Fruit fly (Drosophila melanogaster): ENCODE measurements around the gene CG2200.

CG2200 gene

DNA sequence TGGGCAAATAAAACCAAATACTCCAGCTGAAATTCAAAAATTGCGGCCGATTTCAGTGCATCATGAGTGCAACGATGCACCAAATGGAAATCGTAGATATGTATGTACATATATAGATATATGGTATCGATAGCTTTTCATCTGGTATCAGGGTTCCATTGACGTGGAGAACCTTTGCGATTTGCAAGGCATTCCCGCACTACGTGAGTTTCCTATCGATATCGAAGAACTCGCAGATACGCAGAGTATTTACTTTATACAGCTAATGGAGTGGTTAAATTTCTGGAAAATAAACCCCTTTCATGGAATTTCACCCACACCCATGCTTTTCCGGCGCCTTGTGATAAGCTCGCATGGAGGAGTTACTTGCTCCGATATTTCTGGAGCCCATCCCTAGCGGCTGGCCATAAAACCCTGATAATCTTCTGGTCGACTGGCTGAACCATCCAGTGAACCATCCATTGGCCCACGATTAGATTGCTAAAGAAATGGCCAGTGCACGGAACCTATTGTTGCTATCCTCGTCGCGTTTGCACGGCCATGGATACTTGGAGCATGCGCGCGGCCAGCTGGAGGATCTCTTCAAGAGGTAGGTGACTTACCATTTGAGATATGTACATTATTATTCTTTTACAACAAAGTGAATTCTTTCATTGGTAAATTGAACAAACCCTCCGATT lies at the start of gene CG2200:
TSS of gene CG2200 (plus strand) at position 215 of the 680 bp plus-strand sequence.
- TF ChIP-seq Hnf4 (GFP tag; optimal IDR thresholded peaks at IDR 0.05) = peak; percentile 81
- peak; percentile 73 for TF ChIP-seq HLH106 (tag; optimal IDR thresholded peaks at IDR 0.05)
- TF ChIP-seq usp (GFP tag; optimal IDR thresholded peaks at IDR 0.05) = no peak
- peak; percentile 54 for TF ChIP-seq CG9705 (GFP tag; optimal IDR thresholded peaks at IDR 0.05)
- TF ChIP-seq Rel (GFP tag; optimal IDR thresholded peaks at IDR 0.05) = no peak
- peak; percentile 42 for TF ChIP-seq Rel (tag; optimal IDR thresholded peaks at IDR 0.05)
- TF ChIP-seq Myc (optimal IDR thresholded peaks at IDR 0.05) = no peak
- peak; percentile 75 for TF ChIP-seq br (GFP tag; optimal IDR thresholded peaks at IDR 0.05)
- peak; percentile 63 for TF ChIP-seq psq (GFP tag; optimal IDR thresholded peaks at IDR 0.05)
- TF ChIP-seq Dif (GFP tag; optimal IDR thresholded peaks at IDR 0.05; ENCODE audit: partially characterized antibody) = no peak
- TF ChIP-seq pan (optimal IDR thresholded peaks at IDR 0.05) = no peak
- TF ChIP-seq Mio (GFP tag; optimal IDR thresholded peaks at IDR 0.05) = no peak
- peak; percentile 71 for TF ChIP-seq Sp1 (GFP tag; optimal IDR thresholded peaks at IDR 0.05)
- peak; percentile 90 for TF ChIP-seq fru (GFP tag; optimal IDR thresholded peaks at IDR 0.05)
- TF ChIP-seq Abd-B (GFP tag; optimal IDR thresholded peaks at IDR 0.05) = no peak
- peak; percentile 61 for TF ChIP-seq OdsH (GFP tag; optimal IDR thresholded peaks at IDR 0.05)
- no peak for TF ChIP-seq CrebA (GFP tag; optimal IDR thresholded peaks at IDR 0.05; ENCODE audit: borderline replicate concordance)
- no peak for TF ChIP-seq jim (GFP tag; optimal IDR thresholded peaks at IDR 0.05)
- no peak for TF ChIP-seq Hr78 (GFP tag; optimal IDR thresholded peaks at IDR 0.05)
- TF ChIP-seq CG32264 (GFP tag; optimal IDR thresholded peaks at IDR 0.05) = peak; percentile 35
- TF ChIP-seq brk (GFP tag; optimal IDR thresholded peaks at IDR 0.05) = peak; percentile 51
- TF ChIP-seq ey (GFP tag; optimal IDR thresholded peaks at IDR 0.05) = peak; percentile 76
- no peak for TF ChIP-seq lola (GFP tag; optimal IDR thresholded peaks at IDR 0.05)
- TF ChIP-seq sage (GFP tag; optimal IDR thresholded peaks at IDR 0.05) = peak; percentile 42
- no peak for TF ChIP-seq sv (GFP tag; optimal IDR thresholded peaks at IDR 0.05)
- TF ChIP-seq GATAd (GFP tag; optimal IDR thresholded peaks at IDR 0.05) = peak; percentile 39
- TF ChIP-seq N (GFP tag; optimal IDR thresholded peaks at IDR 0.05) = no peak
- TF ChIP-seq woc (GFP tag; optimal IDR thresholded peaks at IDR 0.05) = peak; percentile 48
- no peak for TF ChIP-seq Dfd (GFP tag; optimal IDR thresholded peaks at IDR 0.05)
- TF ChIP-seq dl (GFP tag; optimal IDR thresholded peaks at IDR 0.05; ENCODE audit: insufficient read depth in 1 of 2, partially characterized antibody in 2 of 2) = no peak
- TF ChIP-seq Jra (GFP tag; optimal IDR thresholded peaks at IDR 0.05) = peak; percentile 76
- peak; percentile 82 for TF ChIP-seq h (GFP tag; optimal IDR thresholded peaks at IDR 0.05)
- peak; percentile 30 for TF ChIP-seq dmrt93B (GFP tag; optimal IDR thresholded peaks at IDR 0.05)
- no peak for TF ChIP-seq dsf (GFP tag; optimal IDR thresholded peaks at IDR 0.05; ENCODE audit: borderline replicate concordance)
- no peak for TF ChIP-seq tai (GFP tag; optimal IDR thresholded peaks at IDR 0.05)
- peak; percentile 59 for TF ChIP-seq Hr83 (GFP tag; optimal IDR thresholded peaks at IDR 0.05; ENCODE audit: poor library complexity, severe bottlenecking)
- TF ChIP-seq Vsx2 (GFP tag; optimal IDR thresholded peaks at IDR 0.05; ENCODE audit: partially characterized antibody) = no peak
- TF ChIP-seq foxo (GFP tag; optimal IDR thresholded peaks at IDR 0.05) = peak in 1 of 2 experiments; percentile 84
- TF ChIP-seq rgr (GFP tag; optimal IDR thresholded peaks at IDR 0.05) = peak; percentile 83

DNA sequence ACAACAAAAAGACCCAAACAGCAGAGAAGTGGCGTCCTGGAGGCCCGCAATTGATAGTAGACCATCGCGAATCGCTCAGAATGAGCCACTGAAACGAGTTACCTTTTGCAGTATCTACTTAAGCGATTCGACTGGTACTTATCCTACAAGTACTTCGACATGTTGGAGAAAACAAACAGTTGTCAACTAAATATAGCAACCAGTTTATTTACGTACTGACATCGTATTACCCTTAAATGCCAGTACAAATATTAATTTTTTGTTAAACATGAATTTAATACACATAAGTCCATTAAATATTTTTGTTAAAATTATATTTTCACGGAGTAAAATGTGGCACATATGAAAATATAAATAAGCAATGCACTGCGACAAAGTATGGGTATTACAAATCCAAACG lies 38.9 kb upstream of the CG2200 start, which contains the start of gene CG12715:
TSS of gene CG12715 (minus strand) at position 101 of the 400 bp plus-strand sequence.
- TF ChIP-seq jim (GFP tag; optimal IDR thresholded peaks at IDR 0.05) = no peak
- TF ChIP-seq fru (GFP tag; optimal IDR thresholded peaks at IDR 0.05) = no peak
- TF ChIP-seq GATAd (GFP tag; optimal IDR thresholded peaks at IDR 0.05) = no peak
- no peak for TF ChIP-seq Rel (GFP tag; optimal IDR thresholded peaks at IDR 0.05)
- no peak for TF ChIP-seq Rel (tag; optimal IDR thresholded peaks at IDR 0.05)
- no peak for TF ChIP-seq brk (GFP tag; optimal IDR thresholded peaks at IDR 0.05)
- no peak for TF ChIP-seq foxo (GFP tag; optimal IDR thresholded peaks at IDR 0.05)
- TF ChIP-seq br (GFP tag; optimal IDR thresholded peaks at IDR 0.05) = no peak
- TF ChIP-seq Myc (optimal IDR thresholded peaks at IDR 0.05) = no peak
- no peak for TF ChIP-seq lola (GFP tag; optimal IDR thresholded peaks at IDR 0.05)
- TF ChIP-seq Hr83 (GFP tag; optimal IDR thresholded peaks at IDR 0.05; ENCODE audit: poor library complexity, severe bottlenecking) = no peak
- TF ChIP-seq ey (GFP tag; optimal IDR thresholded peaks at IDR 0.05) = no peak
- TF ChIP-seq Hr78 (GFP tag; optimal IDR thresholded peaks at IDR 0.05) = no peak
- TF ChIP-seq tai (GFP tag; optimal IDR thresholded peaks at IDR 0.05) = no peak
- TF ChIP-seq rgr (GFP tag; optimal IDR thresholded peaks at IDR 0.05) = no peak
- TF ChIP-seq CG32264 (GFP tag; optimal IDR thresholded peaks at IDR 0.05) = no peak
- TF ChIP-seq woc (GFP tag; optimal IDR thresholded peaks at IDR 0.05) = no peak
- no peak for TF ChIP-seq usp (GFP tag; optimal IDR thresholded peaks at IDR 0.05)
- TF ChIP-seq CrebA (GFP tag; optimal IDR thresholded peaks at IDR 0.05; ENCODE audit: borderline replicate concordance) = no peak
